Worm (Caenorhabditis elegans): Measurements from ENCODE around the gene nhr-102.

Gene nhr-102

DNA sequence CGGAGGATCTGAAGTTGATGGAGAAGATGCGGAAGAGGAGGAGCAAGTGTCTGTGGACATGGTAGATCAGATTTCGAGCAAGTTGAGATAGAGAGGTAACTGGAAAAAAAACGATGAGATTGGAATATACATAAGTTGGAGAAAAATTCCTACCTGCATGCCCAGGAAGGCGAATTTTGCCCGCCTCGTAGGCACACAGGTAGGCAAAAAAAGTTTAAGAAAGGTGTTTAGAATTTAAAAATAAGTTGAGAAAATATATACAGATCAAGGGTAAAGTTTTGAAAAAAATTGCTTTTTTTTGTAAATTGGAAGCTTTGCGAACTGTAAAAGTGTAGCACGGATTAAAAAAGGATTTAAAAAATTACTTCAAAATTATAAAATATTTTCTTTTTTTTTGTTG lies 3.3 kb upstream of the nhr-102 start, which contains the start of gene nhr-84:
Gene nhr-84, minus strand, starts transcription at position 101 of the 400 bp plus-strand sequence.
- TF ChIP-seq nhr-237 (tag; optimal IDR thresholded peaks at IDR 0.05) (no peak), ZK546.5 (tag; optimal IDR thresholded peaks at IDR 0.05) (no peak), mdl-1 (tag; optimal IDR thresholded peaks at IDR 0.05) (no peak), elt-3 (tag; optimal IDR thresholded peaks at IDR 0.05) (no peak), ceh-16 (tag; optimal IDR thresholded peaks at IDR 0.05) (no peak), elt-2 (tag; optimal IDR thresholded peaks at IDR 0.05) (no peak), elt-1 (tag; optimal IDR thresholded peaks at IDR 0.05) (no peak), zag-1 (tag; optimal IDR thresholded peaks at IDR 0.05) (no peak)

DNA sequence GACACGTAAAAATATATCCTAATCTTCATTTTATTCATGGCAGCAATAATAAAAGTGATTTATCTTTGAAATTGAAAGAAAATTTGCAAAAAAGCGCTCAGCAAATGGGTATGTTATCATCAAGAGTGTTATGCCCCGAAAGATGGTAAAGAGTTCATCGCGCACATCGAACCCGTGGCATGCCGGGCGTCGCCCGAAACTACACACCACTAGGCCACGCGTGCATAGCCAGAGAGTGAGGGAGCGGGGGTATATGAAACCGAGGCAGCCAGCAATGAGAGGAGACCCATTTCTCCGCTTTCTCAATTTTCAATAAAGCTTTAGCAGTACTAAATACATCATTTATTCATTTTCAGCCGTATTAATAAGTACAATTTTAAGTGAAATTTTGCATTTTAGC lies 2.4 kb downstream of the nhr-102 start:
- TF ChIP-seq elt-1 (tag; optimal IDR thresholded peaks at IDR 0.05) (no peak), snpc-4 (tag; optimal IDR thresholded peaks at IDR 0.05) (peak; percentile 35), elt-2 (tag; optimal IDR thresholded peaks at IDR 0.05) (peak; percentile 69), nfya-1 (tag; optimal IDR thresholded peaks at IDR 0.05; ENCODE audit: insufficient read depth) (peak; percentile 69), ceh-82 (tag; optimal IDR thresholded peaks at IDR 0.05) (peak; percentile 66), nhr-237 (tag; optimal IDR thresholded peaks at IDR 0.05) (no peak), nhr-25 (tag; optimal IDR thresholded peaks at IDR 0.05) (no peak), eor-1 (tag; optimal IDR thresholded peaks at IDR 0.05) (no peak), ztf-4 (tag; optimal IDR thresholded peaks at IDR 0.05) (peak; percentile 36), jun-1 (tag; optimal IDR thresholded peaks at IDR 0.05) (peak; percentile 52), lsy-12 (tag; optimal IDR thresholded peaks at IDR 0.05) (peak; percentile 66), fkh-10 (GFP tag; optimal IDR thresholded peaks at IDR 0.05) (no peak), ama-1 (optimal IDR thresholded peaks at IDR 0.05) (peak; percentile 34), elt-3 (tag; optimal IDR thresholded peaks at IDR 0.05) (peak in 1 of 3 experiments; percentile 67), hmg-11 (tag; optimal IDR thresholded peaks at IDR 0.05) (no peak), fos-1 (tag; optimal IDR thresholded peaks at IDR 0.05) (no peak), R02D3.7 (tag; optimal IDR thresholded peaks at IDR 0.05) (peak; percentile 36), lin-15B (tag; optimal IDR thresholded peaks at IDR 0.05) (peak; percentile 36), unc-39 (tag; optimal IDR thresholded peaks at IDR 0.05) (no peak), nhr-43 (tag; optimal IDR thresholded peaks at IDR 0.05; ENCODE audit: poor library complexity, severe bottlenecking) (peak; percentile 87), mdl-1 (tag; optimal IDR thresholded peaks at IDR 0.05) (no peak), pqm-1 (tag; optimal IDR thresholded peaks at IDR 0.05) (peak; percentile 53), nhr-11 (tag; optimal IDR thresholded peaks at IDR 0.05) (peak; percentile 18), ceh-16 (tag; optimal IDR thresholded peaks at IDR 0.05) (peak; percentile 13), mml-1 (tag; optimal IDR thresholded peaks at IDR 0.05) (no peak), lin-39 (tag; optimal IDR thresholded peaks at IDR 0.05) (peak; percentile 86), skn-1 (tag; optimal IDR thresholded peaks at IDR 0.05) (peak; percentile 74), nhr-77 (tag; optimal IDR thresholded peaks at IDR 0.05) (peak; percentile 45)

DNA sequence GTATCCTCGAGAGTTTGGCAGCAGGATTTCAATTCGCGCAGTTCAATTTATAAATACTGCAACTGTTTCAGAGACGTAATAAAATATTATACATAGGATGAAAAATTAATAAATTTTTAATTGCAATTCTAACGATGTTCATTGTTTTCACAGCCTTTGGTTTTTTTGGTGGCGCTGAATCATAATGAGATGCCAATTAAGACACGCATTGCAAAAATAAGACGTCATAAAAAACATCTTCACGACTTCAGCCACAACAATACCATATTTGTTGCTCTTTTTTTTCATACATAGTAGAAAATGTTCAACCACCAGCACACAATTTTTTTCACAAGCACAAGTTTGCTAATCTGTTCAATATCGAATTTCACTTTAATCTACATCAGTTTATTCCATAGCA lies 3.9 kb downstream of the nhr-102 start, which contains the start of gene str-56:
Gene str-56, plus strand, starts transcription at position 301 of the 400 bp plus-strand sequence.
- TF ChIP-seq fkh-10 (GFP tag; optimal IDR thresholded peaks at IDR 0.05) (no peak), ztf-4 (tag; optimal IDR thresholded peaks at IDR 0.05) (no peak), ceh-16 (tag; optimal IDR thresholded peaks at IDR 0.05) (no peak), ceh-28 (tag; optimal IDR thresholded peaks at IDR 0.05) (no peak), fkh-2 (tag; optimal IDR thresholded peaks at IDR 0.05) (no peak), nhr-43 (tag; optimal IDR thresholded peaks at IDR 0.05; ENCODE audit: poor library complexity, severe bottlenecking) (no peak), lin-15B (tag; optimal IDR thresholded peaks at IDR 0.05) (no peak), nfya-1 (tag; optimal IDR thresholded peaks at IDR 0.05; ENCODE audit: insufficient read depth) (no peak), tbx-2 (tag; optimal IDR thresholded peaks at IDR 0.05) (no peak), egl-5 (tag; optimal IDR thresholded peaks at IDR 0.05) (no peak), ceh-82 (tag; optimal IDR thresholded peaks at IDR 0.05) (no peak), elt-3 (tag; optimal IDR thresholded peaks at IDR 0.05) (no peak), nhr-23 (tag; optimal IDR thresholded peaks at IDR 0.05) (no peak), lsy-12 (tag; optimal IDR thresholded peaks at IDR 0.05) (no peak), daf-12 (tag; optimal IDR thresholded peaks at IDR 0.05) (no peak), hmg-11 (tag; optimal IDR thresholded peaks at IDR 0.05) (no peak), pqm-1 (tag; optimal IDR thresholded peaks at IDR 0.05) (no peak)

DNA sequence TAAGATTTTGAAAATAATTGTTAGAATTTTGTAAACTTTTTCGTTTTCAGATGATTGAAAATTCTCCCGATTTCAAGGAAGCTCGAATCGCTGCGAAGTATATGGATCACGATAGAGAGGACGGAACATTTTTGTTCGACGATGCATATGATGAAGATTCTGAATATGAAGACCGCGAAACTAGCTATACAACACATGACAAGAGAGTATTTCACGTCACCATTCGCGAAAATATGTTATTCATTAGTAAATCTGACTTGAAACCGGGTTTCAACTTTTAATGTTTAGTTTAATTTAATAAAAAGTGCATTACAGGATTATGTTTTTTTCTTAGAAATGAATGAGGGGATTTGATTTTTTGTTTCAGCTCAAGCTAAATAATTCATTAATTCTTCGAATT lies 5.9 kb downstream of the nhr-102 start, which contains the start of gene str-57:
Gene str-57, plus strand, starts transcription at position 301 of the 400 bp plus-strand sequence.
- no peak for TF ChIP-seq sea-2 (GFP tag; optimal IDR thresholded peaks at IDR 0.05)

Data from whole organism, L3 larva.